Worm (Caenorhabditis elegans) whole organism, L3 larva: ENCODE data around the gene fipr-9.

Experiments used
- ama-1 ChIP-seq: fragments of 150-350 bp; optimal IDR thresholded peaks from 2 replicates; lab custom pipeline; 2018
- ceh-28 ChIP-seq: fragments of 150-350 bp; optimal IDR thresholded peaks from 2 replicates; lab custom pipeline; 2014; ENCODE audit warnings: missing biosample characterization, missing genetic modification reagents, missing genetic modification characterization
- ceh-82 ChIP-seq: fragments of 150-350 bp; optimal IDR thresholded peaks from 2 replicates; lab custom pipeline; 2014; ENCODE audit warnings: missing biosample characterization, missing genetic modification characterization
- ceh-9 ChIP-seq: sonication (generic microtip); optimal IDR thresholded peaks from 2 replicates; lab custom pipeline; 2018; ENCODE audit warnings: missing biosample characterization, missing genetic modification characterization
- elt-1 ChIP-seq: fragments of 150-350 bp; optimal IDR thresholded peaks from 2 replicates; lab custom pipeline; 2014; ENCODE audit warnings: missing biosample characterization, missing genetic modification characterization
- elt-2 ChIP-seq: sonication (generic microtip); optimal IDR thresholded peaks from 2 replicates; lab custom pipeline; 2016; ENCODE audit warnings: missing genetic modification reagents, mild to moderate bottlenecking, missing genetic modification characterization, missing compliant biosample characterization
- fos-1 ChIP-seq: fragments of 150-350 bp; optimal IDR thresholded peaks from 2 replicates; lab custom pipeline; 2014; ENCODE audit warnings: missing biosample characterization, missing genetic modification characterization
- lin-15B ChIP-seq: fragments of 150-350 bp; optimal IDR thresholded peaks from 2 replicates; lab custom pipeline; 2014; ENCODE audit warnings: missing biosample characterization, missing genetic modification characterization
- nhr-23 ChIP-seq: fragments of 150-350 bp; optimal IDR thresholded peaks from 2 replicates; lab custom pipeline; 2014; ENCODE audit warnings: missing biosample characterization, missing genetic modification reagents, missing genetic modification characterization
- nhr-237 ChIP-seq: fragments of 150-350 bp; optimal IDR thresholded peaks from 2 replicates; lab custom pipeline; 2014; ENCODE audit warnings: missing biosample characterization, missing genetic modification characterization
- nhr-76 ChIP-seq: fragments of 150-350 bp; sonication (generic microtip); optimal IDR thresholded peaks from 5 replicates; lab custom pipeline; 2014; ENCODE audit warnings: missing biosample characterization, missing genetic modification characterization
- unc-62 ChIP-seq: fragments of 150-350 bp; sonication (generic microtip); optimal IDR thresholded peaks from 4 replicates; lab custom pipeline; 2014; ENCODE audit warnings: missing biosample characterization, missing genetic modification reagents, missing genetic modification characterization

DNA sequence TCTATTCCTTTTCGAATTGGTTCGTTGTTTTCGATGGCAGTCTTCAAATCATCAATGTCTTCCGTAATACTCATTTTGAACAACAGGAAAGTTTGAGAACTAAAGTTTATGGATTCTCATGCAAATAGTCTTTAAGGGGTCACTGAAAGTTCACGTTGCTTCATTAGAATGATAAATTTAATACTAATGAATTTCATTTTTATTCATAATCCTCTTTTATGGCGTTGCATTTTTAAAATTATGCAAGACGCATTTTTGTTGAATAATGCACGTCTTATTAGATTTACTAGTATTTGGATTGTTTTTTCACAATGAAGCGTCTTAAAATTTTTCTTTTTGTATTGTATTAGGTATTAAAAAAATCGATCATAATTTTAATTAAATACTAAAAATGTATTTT, 21.6 kb downstream of the fipr-9 start, which contains the start of gene C12D8.9:
- no peak for TF ChIP-seq nhr-23 (tag; lab: Kevin White, UChicago)
- no peak for TF ChIP-seq ceh-9 (tag; lab: Kevin White, UChicago)
- no peak for TF ChIP-seq ama-1
- TF ChIP-seq fos-1 (tag; lab: Kevin White, UChicago) = no peak
- TF ChIP-seq unc-62 (GFP tag; lab: Kevin White, UChicago) = no peak
- no peak for TF ChIP-seq nhr-237 (tag; lab: Kevin White, UChicago)
- TF ChIP-seq elt-2 (tag; lab: Kevin White, UChicago) = no peak
- no peak for TF ChIP-seq ceh-28 (tag; lab: Kevin White, UChicago)
- TF ChIP-seq nhr-76 (tag; lab: Kevin White, UChicago) = no peak
- no peak for TF ChIP-seq lin-15B
- no peak for TF ChIP-seq ceh-82 (tag; lab: Kevin White, UChicago)
- TF ChIP-seq elt-1 (tag; lab: Kevin White, UChicago) = no peak
